Worm (Caenorhabditis elegans) whole organism, L4 larva: ENCODE measurements around the gene srsx-37.
"Not testable (repeated sequence)": the region's sequence is repeated elsewhere in the genome, so short reads cannot be mapped to it uniquely, and the experiment has no call there.

ENCODE experiments used
- D1046.2 ChIP-seq: fragments of 200-800 bp; sonication (Bioruptor generic); IDR thresholded peaks from 2 replicates; pipeline ENCODE4 v1.3.6; 2022; ENCODE audit warnings: missing genetic modification characterization, missing compliant biosample characterization
- R02D3.7 ChIP-seq: fragments of 150-350 bp; sonication (generic microtip); optimal IDR thresholded peaks from 3 replicates; lab custom pipeline; 2014; ENCODE audit warnings: missing biosample characterization, missing genetic modification characterization
- T20F7.1 ChIP-seq: fragments of 200-800 bp; sonication (Bioruptor generic); optimal IDR thresholded peaks from 2 replicates; lab custom pipeline; 2018; ENCODE audit warnings: mild to moderate bottlenecking, missing genetic modification characterization, missing compliant biosample characterization
- T26A8.4 ChIP-seq: fragments of 200-800 bp; sonication (Bioruptor generic); IDR thresholded peaks from 2 replicates; pipeline ENCODE4 v1.3.6; 2022; ENCODE audit warnings: missing genetic modification characterization, missing compliant biosample characterization
- ZK546.5 ChIP-seq, 2 experiments: sonication (generic microtip); optimal IDR thresholded peaks; 2 replicates each; lab custom pipeline; 2017; ENCODE audit warnings: missing biosample characterization in 2 of 2, missing genetic modification characterization in 2 of 2
- ceh-28 ChIP-seq: fragments of 150-350 bp; optimal IDR thresholded peaks from 2 replicates; lab custom pipeline; 2014; ENCODE audit warnings: missing biosample characterization, missing genetic modification reagents, missing genetic modification characterization
- ceh-32 ChIP-seq: sonication (generic microtip); optimal IDR thresholded peaks from 2 replicates; lab custom pipeline; 2016; ENCODE audit warnings: mild to moderate bottlenecking, missing genetic modification characterization, missing compliant biosample characterization; ENCODE audit not compliant: poor library complexity
- cey-2 ChIP-seq: sonication (generic microtip); optimal IDR thresholded peaks from 3 replicates; lab custom pipeline; 2017; ENCODE audit warnings: missing genetic modification characterization, mild to moderate bottlenecking, missing compliant biosample characterization, antibody characterized with exemption, borderline replicate concordance; ENCODE audit not compliant: insufficient read depth
- daf-12 ChIP-seq: fragments of 150-350 bp; optimal IDR thresholded peaks from 2 replicates; lab custom pipeline; 2014; ENCODE audit warnings: missing biosample characterization, missing genetic modification reagents, missing genetic modification characterization
- daf-16 ChIP-seq, 3 experiments: sonication (generic microtip); optimal IDR thresholded peaks; 2 replicates each; lab custom pipeline; 2016 to 2017; ENCODE audit warnings: missing genetic modification characterization in 3 of 3, missing genetic modification reagents in 3 of 3, mild to moderate bottlenecking in 2 of 3, missing compliant biosample characterization in 2 of 3, missing biosample characterization in 1 of 3, moderate library complexity in 1 of 3
- dmd-8 ChIP-seq: fragments of 200-800 bp; sonication (Bioruptor generic); IDR thresholded peaks from 2 replicates; pipeline ENCODE4 v1.3.6; 2022; ENCODE audit warnings: missing genetic modification characterization, missing compliant biosample characterization
- duxl-1 ChIP-seq: sonication (generic microtip); optimal IDR thresholded peaks from 2 replicates; lab custom pipeline; 2016; ENCODE audit warnings: mild to moderate bottlenecking, missing genetic modification characterization, moderate library complexity, missing compliant biosample characterization; ENCODE audit not compliant: poor library complexity
- egl-43 ChIP-seq: fragments of 200-800 bp; sonication (Bioruptor generic); IDR thresholded peaks from 2 replicates; pipeline ENCODE4 v1.3.6; 2022; ENCODE audit warnings: missing genetic modification reagents, missing genetic modification characterization, missing compliant biosample characterization
- fos-1 ChIP-seq: fragments of 150-350 bp; optimal IDR thresholded peaks from 2 replicates; lab custom pipeline; 2014; ENCODE audit warnings: missing biosample characterization, missing genetic modification characterization
- gei-8 ChIP-seq: fragments of 200-800 bp; sonication (Bioruptor generic); optimal IDR thresholded peaks from 2 replicates; lab custom pipeline; 2018; ENCODE audit warnings: mild to moderate bottlenecking, missing genetic modification characterization, missing compliant biosample characterization
- hif-1 ChIP-seq, 2 experiments: sonication (generic microtip); optimal IDR thresholded peaks; 2 replicates each; lab custom pipeline; 2016 to 2017; ENCODE audit warnings: missing compliant biosample characterization in 2 of 2, missing genetic modification characterization in 2 of 2, missing genetic modification reagents in 2 of 2, missing genotype in 2 of 2, mild to moderate bottlenecking in 1 of 2
- hlh-11 ChIP-seq: fragments of 200-800 bp; sonication (Bioruptor generic); optimal IDR thresholded peaks from 2 replicates; lab custom pipeline; 2018; ENCODE audit warnings: mild to moderate bottlenecking, missing genetic modification characterization, missing compliant biosample characterization
- lin-1 ChIP-seq: fragments of 200-800 bp; sonication (Bioruptor generic); IDR thresholded peaks from 2 replicates; pipeline ENCODE4 v1.3.6; 2022; ENCODE audit warnings: missing genetic modification reagents, missing genetic modification characterization, missing compliant biosample characterization
- lin-13 ChIP-seq: fragments of 150-350 bp; optimal IDR thresholded peaks from 2 replicates; lab custom pipeline; 2014; ENCODE audit warnings: missing biosample characterization, missing genetic modification reagents, missing genetic modification characterization
- lin-29 ChIP-seq: fragments of 200-800 bp; sonication (Bioruptor generic); IDR thresholded peaks from 2 replicates; pipeline ENCODE4 v1.3.6; 2022; ENCODE audit warnings: missing genetic modification reagents, missing genetic modification characterization, missing compliant biosample characterization
- lir-3 ChIP-seq: sonication (generic microtip); optimal IDR thresholded peaks from 2 replicates; lab custom pipeline; 2016; ENCODE audit warnings: mild to moderate bottlenecking, missing genetic modification characterization, missing compliant biosample characterization
- nhr-10 ChIP-seq: fragments of 150-350 bp; optimal IDR thresholded peaks from 2 replicates; lab custom pipeline; 2014; ENCODE audit warnings: missing biosample characterization, missing genetic modification characterization
- nhr-102 ChIP-seq: sonication (generic microtip); optimal IDR thresholded peaks from 2 replicates; lab custom pipeline; 2016; ENCODE audit warnings: mild to moderate bottlenecking, missing genetic modification characterization, moderate library complexity, missing compliant biosample characterization
- nhr-11 ChIP-seq: fragments of 150-350 bp; optimal IDR thresholded peaks from 2 replicates; lab custom pipeline; 2014; ENCODE audit warnings: missing biosample characterization, missing genetic modification characterization
- nhr-76 ChIP-seq: fragments of 150-350 bp; optimal IDR thresholded peaks from 2 replicates; lab custom pipeline; 2014; ENCODE audit warnings: missing biosample characterization, missing genetic modification characterization
- pha-4 ChIP-seq, 2 experiments: fragments of 150-350 bp in 1 of 2; fragments of 200-800 bp in 1 of 2; sonication (Bioruptor generic) in 1 of 2; IDR thresholded peaks in 1 of 2; optimal IDR thresholded peaks in 1 of 2; 2 replicates each; pipeline versions ENCODE4 v1.3.6 to Lab custom; 2014 to 2022; ENCODE audit warnings: missing genetic modification characterization in 2 of 2, missing genetic modification reagents in 2 of 2, missing biosample characterization in 1 of 2, missing compliant biosample characterization in 1 of 2
- snpc-4 ChIP-seq: fragments of 150-350 bp; optimal IDR thresholded peaks from 2 replicates; lab custom pipeline; 2014; ENCODE audit warnings: missing biosample characterization, missing genetic modification characterization
- unc-39 ChIP-seq: sonication (generic microtip); optimal IDR thresholded peaks from 2 replicates; lab custom pipeline; 2017; ENCODE audit warnings: missing biosample characterization, missing genetic modification characterization
- unc-62 ChIP-seq, 3 experiments: fragments of 150-350 bp in 1 of 3; sonication (generic microtip); optimal IDR thresholded peaks in 2 of 3; peaks in 1 of 3; 1 replicate in 1 of 3; 2 replicates in 2 of 3; lab custom pipeline; 2014 to 2017; ENCODE audit warnings: missing biosample characterization in 3 of 3, missing genetic modification characterization in 3 of 3, missing genetic modification reagents in 3 of 3, missing genotype in 1 of 3
- vab-7 ChIP-seq: fragments of 200-800 bp; sonication (Bioruptor generic); IDR thresholded peaks from 2 replicates; pipeline ENCODE4 v1.3.6; 2022; ENCODE audit warnings: missing genetic modification reagents, missing genetic modification characterization, missing compliant biosample characterization

Gene srsx-37

ce11 chrV:15265814-15266213, 6.9 kb upstream of the srsx-37 start, which contains the start of gene M01B2.13:
Gene M01B2.13, minus strand, starts transcription at chrV:15265914.
- TF ChIP-seq hlh-11 (tag; lab: Kevin White, UChicago) (no peak), vab-7 (GFP tag; lab: Robert Waterston, UW) (no peak)

- TF ChIP-seq unc-62 (GFP tag; optimal IDR thresholded peaks at IDR 0.05 in 1 of 2; lab: Kevin White, UChicago) (no peak), unc-62 (tag; optimal IDR thresholded peaks at IDR 0.05; lab: Kevin White, UChicago) (no peak), nhr-102 (tag; lab: Kevin White, UChicago) (no peak), dmd-8 (GFP tag; lab: Robert Waterston, UW) (no peak), duxl-1 (tag; lab: Kevin White, UChicago) (no peak), daf-12 (tag; lab: Kevin White, UChicago) (no peak), nhr-10 (tag; lab: Kevin White, UChicago) (no peak), daf-16 (GFP tag; optimal IDR thresholded peaks at IDR 0.05; lab: Kevin White, UChicago) (no peak), daf-16 (tag; optimal IDR thresholded peaks at IDR 0.05; lab: Kevin White, UChicago) (no peak), ZK546.5 (tag; optimal IDR thresholded peaks at IDR 0.05; lab: Kevin White, UChicago) (no peak), nhr-76 (tag; lab: Kevin White, UChicago) (no peak), cey-2 (tag; lab: Kevin White, UChicago) (no peak), snpc-4 (tag; lab: Kevin White, UChicago) (no peak), lir-3 (tag; lab: Kevin White, UChicago) (no peak), fos-1 (tag; lab: Kevin White, UChicago) (no peak)
These were observed 5.2 kb upstream of the srsx-37 start, which contains the start of gene M01B2.12 for ce11 chrV:15264131-15264530. Gene M01B2.12, minus strand, starts transcription at chrV:15264231.

DNA sequence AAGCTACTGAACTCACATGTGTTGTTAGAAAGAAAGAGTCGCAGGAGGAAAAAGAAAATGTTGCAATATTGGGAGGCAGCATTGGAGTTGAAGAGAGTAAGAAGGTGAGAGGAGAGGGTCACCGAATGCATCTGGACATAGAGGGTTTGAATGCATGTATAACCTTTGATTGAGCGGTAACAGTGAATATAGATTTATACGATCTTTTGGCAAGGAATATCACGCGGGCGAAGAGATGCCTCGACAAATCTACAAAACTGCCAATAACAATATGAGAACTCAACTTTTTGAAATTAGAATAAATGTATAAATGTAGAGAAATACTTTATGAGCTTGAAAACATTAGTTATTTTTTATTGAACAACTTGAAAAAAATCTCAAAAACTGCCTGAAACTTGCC, 3.4 kb upstream of the srsx-37 start, which contains the start of gene M01B2.10:
M01B2.10 (minus strand) TSS at position 101 of the 400 bp plus-strand sequence.
- TF ChIP-seq ceh-28 (tag; lab: Kevin White, UChicago); lin-1 (GFP tag; lab: Robert Waterston, UW); R02D3.7 (tag; lab: Kevin White, UChicago): not testable (repeated sequence)

DNA sequence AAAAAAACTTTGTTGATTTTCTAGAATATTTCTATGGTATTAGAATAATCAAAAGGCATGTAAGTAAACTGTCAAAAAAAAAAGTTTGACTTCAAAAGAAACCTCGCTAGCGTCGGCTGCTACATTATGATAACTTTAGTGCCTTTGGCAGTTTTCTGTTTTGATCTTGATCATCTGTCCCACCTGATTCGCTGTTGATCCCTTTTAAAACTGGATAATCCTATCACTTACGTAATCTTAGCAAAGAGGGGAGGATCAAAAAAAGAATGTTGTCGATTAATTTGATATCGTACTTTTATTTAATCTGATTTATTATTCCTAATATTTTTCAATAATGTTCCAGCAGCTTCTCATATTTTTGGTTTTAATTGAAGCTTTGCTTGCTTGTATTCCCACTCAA, 955 bp upstream of the srsx-37 start, which contains the start of gene M01B2.8:
M01B2.8 (plus strand) TSS at position 301 of the 400 bp plus-strand sequence.
- no peak for TF ChIP-seq fos-1 (tag; lab: Kevin White, UChicago)
- TF ChIP-seq egl-43, result no peak
- no peak for TF ChIP-seq ceh-32 (tag; lab: Kevin White, UChicago)
- no peak for TF ChIP-seq unc-62 (GFP tag; optimal IDR thresholded peaks at IDR 0.05 in 1 of 2; lab: Kevin White, UChicago)
- no peak for TF ChIP-seq unc-62 (tag; optimal IDR thresholded peaks at IDR 0.05; lab: Kevin White, UChicago)
- TF ChIP-seq T26A8.4, result no peak
- no peak for TF ChIP-seq hif-1 (tag; optimal IDR thresholded peaks at IDR 0.05; lab: Kevin White, UChicago)
- TF ChIP-seq lin-13, result no peak
- TF ChIP-seq D1046.2 (GFP tag; lab: Robert Waterston, UW), result no peak
- no peak for TF ChIP-seq gei-8 (GFP tag; lab: Kevin White, UChicago)
- no peak for TF ChIP-seq T20F7.1 (GFP tag; lab: Kevin White, UChicago)
- no peak for TF ChIP-seq cey-2 (tag; lab: Kevin White, UChicago)
- TF ChIP-seq unc-39 (tag; lab: Kevin White, UChicago), result no peak

DNA sequence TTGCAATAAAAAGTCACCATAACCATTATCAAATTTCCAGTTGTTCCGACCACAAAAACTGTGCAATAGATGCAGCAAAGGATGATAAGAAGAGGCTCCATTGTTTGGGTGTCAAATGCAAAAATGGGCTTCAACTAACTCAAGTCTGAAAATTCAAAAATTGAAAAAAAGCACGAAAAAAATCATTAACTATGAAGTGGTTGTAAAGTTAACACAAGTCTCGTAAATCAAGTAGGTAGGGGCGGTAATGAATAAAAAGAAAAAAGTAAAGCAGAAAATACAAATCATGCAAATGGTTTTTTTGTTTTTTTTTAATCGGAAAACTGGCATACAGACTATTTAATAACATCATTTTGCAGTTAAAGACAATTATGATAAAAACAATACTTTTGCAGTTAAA, 2.3 kb downstream of the srsx-37 start, which contains the start of gene srsx-39:
srsx-39 (minus strand) TSS at position 101 of the 400 bp plus-strand sequence.
- TF ChIP-seq pha-4 (GFP tag; IDR thresholded peaks at IDR 0.05; lab: Robert Waterston, UW); pha-4 (tag; optimal IDR thresholded peaks at IDR 0.05; lab: Kevin White, UChicago); nhr-11 (tag; lab: Kevin White, UChicago); lin-29 (GFP tag; lab: Robert Waterston, UW): not testable (repeated sequence)
